Fruit fly (Drosophila melanogaster) whole organism, larva: ENCODE measurements around the gene Spn75F.

Source experiments
- noc ChIP-seq: fragments of 200-800 bp; sonication (Bioruptor generic); optimal IDR thresholded peaks from 3 replicates; lab custom pipeline; 2019; ENCODE audit warnings: missing biosample characterization, mild to moderate bottlenecking, missing genetic modification characterization, moderate library complexity

Spn75F gene

dm6 chr3L:19164767-19165762 is 35.6 kb upstream of the Spn75F start:
- TF ChIP-seq noc, result no peak

DNA sequence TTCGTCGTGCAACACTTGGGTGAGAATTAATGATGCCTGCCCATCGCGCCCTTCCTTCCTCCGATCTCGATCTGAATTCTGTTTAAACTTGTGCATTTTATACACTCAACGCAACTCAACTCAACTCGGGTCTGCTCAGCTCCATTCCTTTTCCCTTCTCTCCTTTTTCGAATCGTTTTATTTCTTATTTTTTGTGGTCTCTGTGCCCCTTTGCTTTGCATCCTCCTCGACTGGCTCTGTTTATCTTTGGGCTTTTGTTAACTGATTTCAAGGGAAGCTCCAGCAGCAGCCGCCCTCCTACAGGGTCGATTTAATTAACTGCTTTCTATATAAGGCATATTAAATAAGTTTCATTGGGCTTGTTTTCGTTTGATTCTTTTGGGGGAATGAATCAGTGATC is 34.3 kb upstream of the Spn75F start:
- no peak for TF ChIP-seq noc

DNA sequence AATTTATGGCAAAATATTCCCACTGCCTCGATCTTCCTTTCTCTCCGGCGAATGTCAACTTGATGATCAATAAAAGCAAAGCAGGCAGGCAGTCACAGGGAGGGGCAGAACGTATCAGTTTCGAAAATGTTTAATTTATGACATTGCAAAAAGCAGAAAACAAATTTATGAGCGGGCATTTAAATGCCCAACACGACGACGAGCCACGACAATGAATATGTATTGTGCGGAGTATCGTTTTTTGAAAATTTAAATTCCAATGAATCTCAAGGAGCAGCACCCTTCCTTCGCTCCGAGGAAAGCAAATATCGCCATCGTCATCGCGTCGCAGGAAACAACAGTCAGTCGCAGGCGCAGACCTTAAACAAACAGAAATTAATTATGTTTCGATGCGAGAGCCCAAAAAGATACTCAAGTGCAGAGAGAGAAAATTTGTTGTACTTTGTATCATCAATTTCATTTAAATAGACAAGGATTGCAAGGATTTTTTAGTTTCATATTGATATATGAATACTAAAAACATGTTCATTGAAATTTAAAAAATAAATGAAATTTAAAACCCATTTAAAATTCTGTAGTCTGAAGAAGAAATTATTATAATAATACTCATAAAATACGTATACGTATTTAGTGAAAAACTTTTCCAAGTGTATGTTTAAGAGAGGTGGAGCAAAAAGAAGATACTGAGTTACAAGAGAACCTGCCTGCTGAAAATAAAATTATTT is 33.3 kb upstream of the Spn75F start:
- TF ChIP-seq noc, result peak; percentile 47

dm6 chr3L:19161291-19161690 is 31.8 kb upstream of the Spn75F start:
- TF ChIP-seq noc, result no peak

DNA sequence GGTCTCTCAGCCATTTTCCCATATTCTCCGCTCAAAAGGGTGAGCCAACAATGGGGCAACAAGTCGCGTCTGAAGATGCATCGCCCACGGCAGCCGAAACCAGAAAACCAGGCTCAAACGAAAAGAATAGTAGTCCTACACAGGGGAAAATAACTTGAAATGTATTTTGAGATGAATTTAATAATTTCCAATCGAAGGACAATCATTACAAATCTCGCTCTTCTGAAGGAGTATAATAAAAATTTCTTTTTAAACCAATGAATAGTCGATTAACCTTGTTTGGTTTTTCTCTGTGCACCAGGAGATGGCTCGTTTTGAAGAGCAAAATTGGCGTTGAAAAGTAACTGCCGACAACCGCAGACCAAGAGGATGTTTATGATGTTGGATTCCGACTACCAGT is 30.4 kb upstream of the Spn75F start:
- TF ChIP-seq noc, result no peak

DNA sequence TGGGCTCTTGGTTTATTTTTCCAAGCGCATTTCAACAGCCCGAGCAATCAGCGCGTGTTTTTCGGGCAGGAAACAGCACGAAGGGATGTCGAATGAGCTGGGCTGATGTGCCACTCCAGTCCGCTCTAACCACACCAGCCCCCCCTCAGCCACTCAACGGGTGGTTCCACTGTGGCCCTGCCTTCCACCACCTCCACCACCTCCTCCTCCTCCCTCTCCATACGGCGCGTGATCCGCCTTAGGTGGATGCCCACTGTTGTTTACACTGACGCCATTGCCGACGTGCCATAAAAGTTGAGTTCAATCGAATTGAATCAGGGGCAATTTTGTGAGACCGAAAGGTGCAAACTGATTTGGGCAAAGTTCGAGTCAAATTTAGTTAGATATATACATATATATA is 28.9 kb upstream of the Spn75F start:
- TF ChIP-seq noc, result no peak

- peak; percentile 92 for TF ChIP-seq noc
Measured at dm6 chr3L:19156263-19156662, 26.8 kb upstream of the Spn75F start.

DNA sequence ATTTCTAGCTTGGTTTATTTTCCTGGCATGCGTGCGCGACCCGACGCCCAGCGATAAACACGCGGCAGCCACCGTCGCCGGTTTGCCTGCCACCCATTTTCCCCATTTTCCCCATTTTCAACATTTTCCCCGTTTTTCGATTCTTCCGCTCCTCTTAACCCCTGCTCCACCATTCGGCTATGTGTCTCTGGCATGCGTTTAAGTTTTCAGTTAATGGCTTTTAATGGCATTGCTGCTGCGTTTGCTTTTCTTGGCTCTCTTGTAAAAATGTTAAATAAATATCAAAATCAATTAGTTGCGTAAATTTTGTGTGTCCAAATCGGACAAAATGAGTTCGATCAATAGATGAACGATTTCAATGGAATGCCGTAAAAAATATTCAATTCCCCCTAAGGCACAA is 25.6 kb upstream of the Spn75F start:
- TF ChIP-seq noc, result no peak

dm6 chr3L:19151938-19152517 is 22.6 kb upstream of the Spn75F start:
- no peak for TF ChIP-seq noc

DNA sequence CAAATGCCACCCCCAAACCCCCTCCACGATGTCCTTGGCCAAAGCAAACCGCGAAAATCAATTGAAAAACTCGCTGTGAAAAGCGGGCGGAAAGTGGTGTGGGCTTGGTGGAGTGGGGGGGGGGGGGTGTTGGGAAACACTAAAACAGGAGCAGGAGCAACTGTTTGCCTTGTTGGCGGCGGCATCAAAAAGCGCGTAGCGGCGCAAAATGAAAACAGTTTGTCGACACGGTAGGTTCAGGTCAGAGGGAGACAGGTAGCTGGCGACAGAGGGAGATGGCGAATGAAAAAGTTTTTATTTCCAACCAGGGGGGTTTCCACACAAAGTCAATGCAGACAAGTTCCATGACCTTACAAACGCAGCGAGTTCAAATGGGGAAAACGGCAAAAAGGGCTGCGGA is 21.5 kb upstream of the Spn75F start:
- TF ChIP-seq noc, result no peak

dm6 chr3L:19147169-19147568 is 17.7 kb upstream of the Spn75F start:
- TF ChIP-seq noc, result no peak

- TF ChIP-seq noc, result no peak
Measured at dm6 chr3L:19143940-19144571, 14.6 kb upstream of the Spn75F start.

- no peak for TF ChIP-seq noc
Measured at dm6 chr3L:19142587-19142986, 13.1 kb upstream of the Spn75F start.

DNA sequence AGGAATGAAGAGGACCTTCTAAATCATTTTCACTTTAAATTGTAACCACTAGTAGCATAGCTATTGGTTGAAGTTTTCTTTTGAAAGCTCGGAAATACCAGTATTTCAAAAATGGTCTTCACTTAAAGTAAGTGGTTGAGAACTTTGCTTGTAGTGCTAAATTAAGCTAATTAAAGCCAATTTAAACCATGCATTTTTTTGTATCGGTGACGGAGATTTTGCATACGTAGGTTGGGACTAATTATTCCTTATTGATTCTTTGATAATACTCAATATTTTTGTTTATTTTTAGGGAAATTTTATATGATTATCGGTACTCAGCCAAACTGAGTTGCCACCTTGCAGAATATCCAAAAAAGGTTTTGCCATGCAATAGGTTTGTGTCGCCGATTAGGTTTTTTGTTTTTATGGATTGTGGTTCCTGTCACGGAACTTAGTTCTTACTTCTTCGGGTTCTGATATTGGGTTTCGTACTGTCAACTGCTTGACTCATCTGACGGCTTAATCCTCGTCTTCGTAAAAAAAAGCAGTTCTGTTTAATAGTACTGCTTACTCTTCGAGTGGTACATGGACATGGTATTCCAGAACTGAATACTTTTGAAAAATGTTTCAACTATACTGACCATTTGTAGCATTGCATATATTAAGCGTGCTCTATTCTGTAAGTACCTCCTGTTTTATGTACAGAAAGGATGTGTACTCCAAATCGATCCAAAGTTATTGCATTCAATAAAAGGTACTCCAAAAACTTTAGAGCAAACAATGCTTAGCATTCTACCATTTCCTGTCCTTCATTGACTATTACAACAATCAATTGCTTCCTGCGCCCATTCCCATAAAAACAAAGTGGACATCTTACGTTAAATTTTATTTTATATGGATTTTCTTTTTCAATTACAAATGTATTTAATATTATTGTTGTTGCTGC is 10.9 kb upstream of the Spn75F start:
- no peak for TF ChIP-seq noc

- TF ChIP-seq noc, result no peak
Measured at dm6 chr3L:19138925-19139503, 9.5 kb upstream of the Spn75F start, which contains the start of gene CG14082. TSS of gene CG14082 (minus strand) at chr3L:19138975.
